Fruit fly (Drosophila melanogaster) whole organism, pupa: ENCODE results near the gene Orct.

Experiments used
- CG14655 ChIP-seq: fragments of 200-800 bp; sonication (Bioruptor generic); optimal IDR thresholded peaks from 3 replicates; lab custom pipeline; 2017; ENCODE audit warnings: mild to moderate bottlenecking, missing biosample characterization, missing genetic modification reagents, missing genetic modification characterization
- CG15710 ChIP-seq: fragments of 200-800 bp; sonication (Bioruptor generic); optimal IDR thresholded peaks from 2 replicates; lab custom pipeline; 2018; ENCODE audit warnings: missing biosample characterization, mild to moderate bottlenecking, missing genetic modification characterization, moderate library complexity
- CG4496 ChIP-seq: fragments of 200-800 bp; sonication (Bioruptor generic); IDR thresholded peaks from 3 replicates; pipeline ENCODE4 v1.3.6; 2022; ENCODE audit warnings: missing biosample characterization, missing genetic modification characterization
- CG8159 ChIP-seq: fragments of 200-800 bp; sonication (Bioruptor generic); optimal IDR thresholded peaks from 3 replicates; lab custom pipeline; 2018; ENCODE audit warnings: missing biosample characterization, mild to moderate bottlenecking, missing genetic modification characterization, moderate library complexity
- CG8301 ChIP-seq: fragments of 200-800 bp; sonication (Bioruptor generic); optimal IDR thresholded peaks from 2 replicates; lab custom pipeline; 2018; ENCODE audit warnings: missing biosample characterization, mild to moderate bottlenecking, missing genetic modification characterization
- D1 ChIP-seq: fragments of 200-800 bp; sonication (Bioruptor generic); optimal IDR thresholded peaks from 2 replicates; lab custom pipeline; 2018; ENCODE audit warnings: missing biosample characterization, mild to moderate bottlenecking, missing genetic modification characterization, moderate library complexity
- Ets98B ChIP-seq: fragments of 200-800 bp; sonication (Bioruptor generic); IDR thresholded peaks from 2 replicates; pipeline ENCODE4 v1.3.6; 2022; ENCODE audit warnings: missing biosample characterization, missing genetic modification characterization
- Pif1B ChIP-seq: fragments of 200-800 bp; sonication (Bioruptor generic); optimal IDR thresholded peaks from 3 replicates; lab custom pipeline; 2016; ENCODE audit warnings: missing biosample characterization, missing genetic modification characterization

DNA sequence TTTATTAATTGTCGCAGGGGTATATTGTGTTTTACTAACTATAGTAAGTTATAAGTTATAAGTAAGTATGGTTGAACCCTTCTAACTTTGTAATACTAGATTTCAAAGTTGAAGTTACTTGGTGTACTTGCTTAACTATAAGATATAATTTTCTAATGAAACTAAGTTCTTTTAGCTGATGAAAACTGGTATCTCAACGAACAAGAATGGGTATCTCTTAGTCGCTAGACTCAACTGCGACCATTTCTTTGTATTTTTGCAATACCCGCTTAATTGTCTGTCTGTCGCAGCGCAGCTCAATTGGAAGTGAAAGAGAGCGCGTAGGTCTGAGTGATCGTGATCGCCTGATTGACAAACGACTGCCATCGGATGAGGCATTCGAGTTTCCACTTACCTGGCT, 3.8 kb upstream of the Orct start:
- TF ChIP-seq CG8301 (tag; lab: Kevin White, UChicago): no peak
- peak; percentile 31 for TF ChIP-seq CG14655
- TF ChIP-seq CG8159 (tag; lab: Kevin White, UChicago): no peak
- TF ChIP-seq D1 (tag; lab: Kevin White, UChicago): no peak
- TF ChIP-seq Ets98B (GFP tag; lab: Robert Waterston, UW): no peak
- no peak for TF ChIP-seq Pif1B (GFP tag; lab: Kevin White, UChicago)
- no peak for TF ChIP-seq CG4496
- TF ChIP-seq CG15710: no peak
